Worm (Caenorhabditis elegans): ENCODE measurements around the gene srw-86.

- TF ChIP-seq jun-1 (tag; optimal IDR thresholded peaks at IDR 0.05): no peak
- no peak for TF ChIP-seq snpc-4 (tag; optimal IDR thresholded peaks at IDR 0.05)
- TF ChIP-seq egl-27 (tag; optimal IDR thresholded peaks at IDR 0.05): no peak
- no peak for TF ChIP-seq lin-39 (tag; optimal IDR thresholded peaks at IDR 0.05)
- TF ChIP-seq unc-62 (GFP tag; optimal IDR thresholded peaks at IDR 0.05): no peak
These were observed 29.3 kb downstream of the srw-86 start, which contains the start of gene Y43F8A.2 for ce11 chrV:19371253-19371652.
